Worm (Caenorhabditis elegans) whole organism, L4 larva: ENCODE data around the gene C04F6.7.

Experiments used
- F26F4.8 ChIP-seq: fragments of 200-800 bp; sonication (Bioruptor generic); conservative IDR thresholded peaks from 2 replicates; pipeline ENCODE4 v1.3.6; 2022; ENCODE audit warnings: missing genetic modification characterization, missing compliant biosample characterization
- Y75B8A.6 ChIP-seq: fragments of 200-800 bp; sonication (Bioruptor generic); IDR thresholded peaks from 2 replicates; pipeline ENCODE4 v1.3.6; 2022; ENCODE audit warnings: missing genetic modification reagents, missing genetic modification characterization, missing compliant biosample characterization
- aly-2 ChIP-seq: sonication (generic microtip); optimal IDR thresholded peaks from 2 replicates; lab custom pipeline; 2018; ENCODE audit warnings: missing biosample characterization, missing genetic modification characterization
- ceh-20 ChIP-seq: fragments of 200-800 bp; sonication (Bioruptor generic); IDR thresholded peaks from 2 replicates; pipeline ENCODE4 v1.3.6; 2022; ENCODE audit warnings: missing genetic modification reagents, missing genetic modification characterization, missing compliant biosample characterization
- ceh-28 ChIP-seq: fragments of 150-350 bp; optimal IDR thresholded peaks from 2 replicates; lab custom pipeline; 2014; ENCODE audit warnings: missing biosample characterization, missing genetic modification reagents, missing genetic modification characterization
- ceh-82 ChIP-seq: sonication (generic microtip); optimal IDR thresholded peaks from 2 replicates; lab custom pipeline; 2017; ENCODE audit warnings: missing biosample characterization, missing genetic modification characterization
- ces-1 ChIP-seq: fragments of 150-350 bp; sonication (generic microtip); optimal IDR thresholded peaks from 4 replicates; lab custom pipeline; 2014; ENCODE audit warnings: missing biosample characterization, missing genetic modification reagents, missing genetic modification characterization
- jun-1 ChIP-seq: fragments of 150-350 bp; optimal IDR thresholded peaks from 2 replicates; lab custom pipeline; 2014; ENCODE audit warnings: missing biosample characterization, missing genetic modification reagents, missing genetic modification characterization
- unc-62 ChIP-seq, 3 experiments: fragments of 150-350 bp in 1 of 3; sonication (generic microtip); optimal IDR thresholded peaks in 2 of 3; peaks in 1 of 3; 1 replicate in 1 of 3; 2 replicates in 2 of 3; lab custom pipeline; 2014 to 2017; ENCODE audit warnings: missing biosample characterization in 3 of 3, missing genetic modification characterization in 3 of 3, missing genetic modification reagents in 3 of 3, missing genotype in 1 of 3

- TF ChIP-seq ceh-82 (tag; lab: Kevin White, UChicago) (no peak), unc-62 (GFP tag; optimal IDR thresholded peaks at IDR 0.05 in 1 of 2; lab: Kevin White, UChicago) (no peak), unc-62 (tag; optimal IDR thresholded peaks at IDR 0.05; lab: Kevin White, UChicago) (no peak), jun-1 (no peak), ces-1 (GFP tag; lab: Kevin White, UChicago) (no peak), aly-2 (tag; lab: Kevin White, UChicago) (no peak), Y75B8A.6 (GFP tag; lab: Robert Waterston, UW) (no peak), F26F4.8 (no peak), ceh-20 (GFP tag; lab: Robert Waterston, UW) (no peak), ceh-28 (no peak)
Measured at ce11 chrX:3443526-3443925, 24.5 kb upstream of the C04F6.7 start, which contains the start of gene ZK813.2.
